Fruit fly (Drosophila melanogaster) whole organism, pupa: ENCODE data around the gene IscU.

ENCODE experiments used
- CG12605 ChIP-seq: fragments of 200-800 bp; sonication (Bioruptor generic); IDR thresholded peaks from 2 replicates; pipeline ENCODE4 v1.3.6; 2022; ENCODE audit warnings: missing biosample characterization, missing genetic modification characterization
- CG14655 ChIP-seq: fragments of 200-800 bp; sonication (Bioruptor generic); optimal IDR thresholded peaks from 3 replicates; lab custom pipeline; 2017; ENCODE audit warnings: mild to moderate bottlenecking, missing biosample characterization, missing genetic modification reagents, missing genetic modification characterization
- CG8301 ChIP-seq: fragments of 200-800 bp; sonication (Bioruptor generic); optimal IDR thresholded peaks from 2 replicates; lab custom pipeline; 2018; ENCODE audit warnings: missing biosample characterization, mild to moderate bottlenecking, missing genetic modification characterization
- D1 ChIP-seq: fragments of 200-800 bp; sonication (Bioruptor generic); optimal IDR thresholded peaks from 2 replicates; lab custom pipeline; 2018; ENCODE audit warnings: missing biosample characterization, mild to moderate bottlenecking, missing genetic modification characterization, moderate library complexity
- EcR ChIP-seq: fragments of 200-800 bp; sonication (Bioruptor generic); optimal IDR thresholded peaks from 3 replicates; lab custom pipeline; 2019; ENCODE audit warnings: missing biosample characterization, missing genetic modification characterization, mild to moderate bottlenecking, moderate library complexity, missing genetic modification reagents
- Snoo ChIP-seq: fragments of 200-800 bp; sonication (Bioruptor generic); optimal IDR thresholded peaks from 3 replicates; lab custom pipeline; 2017; ENCODE audit warnings: missing biosample characterization, mild to moderate bottlenecking, missing genetic modification characterization, inconsistent platforms

DNA sequence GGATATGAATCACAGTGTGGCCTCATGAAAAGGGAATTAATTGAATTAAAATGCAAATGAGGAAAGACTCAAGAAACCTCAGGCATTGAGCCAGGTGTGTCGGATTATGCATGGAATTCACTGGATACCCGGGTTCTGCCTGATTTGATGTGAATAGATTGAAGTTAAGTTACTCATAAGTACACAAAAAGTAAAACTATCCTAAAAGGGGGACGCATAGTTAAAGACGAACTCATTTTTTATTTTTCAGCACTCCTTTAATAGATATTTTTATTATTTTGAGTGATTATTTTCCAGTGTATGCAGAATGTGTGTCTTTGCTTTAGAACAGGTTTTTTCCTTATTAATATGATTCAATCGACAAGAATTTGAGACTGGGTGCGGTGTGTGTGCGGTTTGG, 29.2 kb upstream of the IscU start:
- TF ChIP-seq CG12605 (GFP tag; lab: Robert Waterston, UW): no peak
- peak; percentile 13 for TF ChIP-seq Snoo
- TF ChIP-seq CG8301 (tag; lab: Kevin White, UChicago): no peak
- TF ChIP-seq D1: no peak
- no peak for TF ChIP-seq EcR (GFP tag; lab: Kevin White, UChicago)
- no peak for TF ChIP-seq CG14655 (GFP tag; lab: Kevin White, UChicago)
